Fruit fly (Drosophila melanogaster): Measurements from ENCODE around the gene B-H1.

Gene B-H1

DNA sequence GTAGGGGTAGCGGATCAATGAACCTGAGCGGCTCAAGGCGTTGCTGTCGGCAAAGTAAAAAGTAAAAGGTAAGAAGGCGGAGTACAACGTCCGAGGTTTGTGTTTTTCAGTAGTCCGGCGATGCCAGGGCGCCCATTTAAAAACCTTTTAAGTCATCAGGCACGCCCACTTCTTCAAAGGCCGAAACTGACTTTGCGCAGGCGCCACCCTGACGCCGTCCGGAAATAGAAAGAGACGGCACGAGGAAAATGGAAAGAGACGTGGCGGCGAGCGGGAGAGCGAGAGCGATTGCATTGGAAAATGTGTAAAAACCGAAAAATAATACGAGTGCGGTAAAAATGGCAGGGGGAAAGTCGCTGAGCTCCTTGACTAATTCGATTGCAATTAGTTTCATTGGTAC is 28.7 kb upstream of the B-H1 start:
- TF ChIP-seq CG10348 (GFP tag; IDR thresholded peaks at IDR 0.05) (no peak), CG13204 (GFP tag; optimal IDR thresholded peaks at IDR 0.05) (no peak), CG32121 (GFP tag; IDR thresholded peaks at IDR 0.05) (no peak), CG34367 (tag; optimal IDR thresholded peaks at IDR 0.05) (no peak), fd96Ca (GFP tag; IDR thresholded peaks at IDR 0.05) (no peak), CG8159 (tag; optimal IDR thresholded peaks at IDR 0.05) (no peak), Ets98B (GFP tag; IDR thresholded peaks at IDR 0.05) (no peak), CG4496 (GFP tag; IDR thresholded peaks at IDR 0.05) (no peak), gl (tag; optimal IDR thresholded peaks at IDR 0.05) (no peak), CG14655 (GFP tag; optimal IDR thresholded peaks at IDR 0.05) (no peak), CG12605 (GFP tag; IDR thresholded peaks at IDR 0.05) (no peak), CG9948 (tag; optimal IDR thresholded peaks at IDR 0.05) (no peak), CG8301 (tag; optimal IDR thresholded peaks at IDR 0.05) (no peak), Pif1A (GFP tag; optimal IDR thresholded peaks at IDR 0.05) (no peak), CG17806 (tag; optimal IDR thresholded peaks at IDR 0.05) (no peak), CG15710 (tag; optimal IDR thresholded peaks at IDR 0.05) (no peak), Snoo (tag; optimal IDR thresholded peaks at IDR 0.05) (no peak), EcR (GFP tag; optimal IDR thresholded peaks at IDR 0.05) (no peak), D1 (tag; optimal IDR thresholded peaks at IDR 0.05) (no peak), Pif1B (GFP tag; optimal IDR thresholded peaks at IDR 0.05) (no peak)

dm6 chrX:17379430-17379829 is 17.8 kb upstream of the B-H1 start:
- TF ChIP-seq CG12605 (GFP tag; IDR thresholded peaks at IDR 0.05) (no peak), CG8301 (tag; optimal IDR thresholded peaks at IDR 0.05) (no peak), Ets98B (GFP tag; IDR thresholded peaks at IDR 0.05) (no peak), CG32121 (GFP tag; IDR thresholded peaks at IDR 0.05) (no peak), gl (tag; optimal IDR thresholded peaks at IDR 0.05) (no peak), Pif1A (GFP tag; optimal IDR thresholded peaks at IDR 0.05) (no peak)

DNA sequence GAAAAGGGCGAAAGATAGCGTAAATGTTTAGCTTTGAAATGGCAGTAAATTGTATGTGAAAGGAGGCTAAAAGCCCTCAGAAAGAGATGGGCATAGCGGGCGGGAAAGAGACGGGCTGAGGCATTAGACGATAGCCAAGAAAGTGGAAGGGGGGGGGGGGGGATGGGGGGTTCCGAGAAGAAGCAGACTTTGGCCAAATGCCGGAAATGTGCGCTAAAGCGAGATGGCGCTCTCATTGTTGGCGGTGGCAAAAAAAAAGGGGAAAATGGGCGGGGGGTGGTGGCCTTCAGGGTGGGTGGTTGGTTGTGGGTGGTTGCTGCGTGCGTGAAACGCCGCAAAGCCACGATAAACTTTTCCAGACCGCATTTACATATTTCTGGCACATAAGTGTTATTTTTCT is 14.3 kb upstream of the B-H1 start:
- TF ChIP-seq Pif1A (GFP tag; optimal IDR thresholded peaks at IDR 0.05), result no peak
- TF ChIP-seq Snoo (tag; optimal IDR thresholded peaks at IDR 0.05), result no peak
- TF ChIP-seq D1 (tag; optimal IDR thresholded peaks at IDR 0.05), result no peak
- no peak for TF ChIP-seq fd96Ca (GFP tag; IDR thresholded peaks at IDR 0.05)
- TF ChIP-seq CG13204 (GFP tag; optimal IDR thresholded peaks at IDR 0.05), result no peak
- no peak for TF ChIP-seq CG8159 (tag; optimal IDR thresholded peaks at IDR 0.05)
- no peak for TF ChIP-seq CG9948 (tag; optimal IDR thresholded peaks at IDR 0.05)
- no peak for TF ChIP-seq CG32121 (GFP tag; IDR thresholded peaks at IDR 0.05)
- TF ChIP-seq CG12605 (GFP tag; IDR thresholded peaks at IDR 0.05), result no peak
- TF ChIP-seq gl (tag; optimal IDR thresholded peaks at IDR 0.05), result no peak
- TF ChIP-seq CG17806 (tag; optimal IDR thresholded peaks at IDR 0.05), result no peak
- TF ChIP-seq CG14655 (GFP tag; optimal IDR thresholded peaks at IDR 0.05), result no peak
- TF ChIP-seq rn (GFP tag; IDR thresholded peaks at IDR 0.05), result no peak
- TF ChIP-seq CG8301 (tag; optimal IDR thresholded peaks at IDR 0.05), result no peak
- no peak for TF ChIP-seq CG34367 (tag; optimal IDR thresholded peaks at IDR 0.05)
- no peak for TF ChIP-seq CG10348 (GFP tag; IDR thresholded peaks at IDR 0.05)
- TF ChIP-seq CG15710 (tag; optimal IDR thresholded peaks at IDR 0.05), result no peak
- TF ChIP-seq Ets98B (GFP tag; IDR thresholded peaks at IDR 0.05), result no peak
- TF ChIP-seq CG4496 (GFP tag; IDR thresholded peaks at IDR 0.05), result no peak

- TF ChIP-seq CG32121 (GFP tag; IDR thresholded peaks at IDR 0.05), result no peak
- TF ChIP-seq EcR (GFP tag; optimal IDR thresholded peaks at IDR 0.05), result no peak
- TF ChIP-seq CG34367 (tag; optimal IDR thresholded peaks at IDR 0.05), result no peak
- no peak for TF ChIP-seq Pif1A (GFP tag; optimal IDR thresholded peaks at IDR 0.05)
- no peak for TF ChIP-seq Pif1B (GFP tag; optimal IDR thresholded peaks at IDR 0.05)
- TF ChIP-seq CG8159 (tag; optimal IDR thresholded peaks at IDR 0.05), result no peak
- no peak for TF ChIP-seq rn (GFP tag; IDR thresholded peaks at IDR 0.05)
- no peak for TF ChIP-seq CG9948 (tag; optimal IDR thresholded peaks at IDR 0.05)
- no peak for TF ChIP-seq CG14655 (GFP tag; optimal IDR thresholded peaks at IDR 0.05)
- TF ChIP-seq D1 (tag; optimal IDR thresholded peaks at IDR 0.05), result no peak
- no peak for TF ChIP-seq CG4496 (GFP tag; IDR thresholded peaks at IDR 0.05)
- no peak for TF ChIP-seq CG17806 (tag; optimal IDR thresholded peaks at IDR 0.05)
- no peak for TF ChIP-seq Snoo (tag; optimal IDR thresholded peaks at IDR 0.05)
- no peak for TF ChIP-seq gl (tag; optimal IDR thresholded peaks at IDR 0.05)
- no peak for TF ChIP-seq CG13204 (GFP tag; optimal IDR thresholded peaks at IDR 0.05)
- TF ChIP-seq CG8301 (tag; optimal IDR thresholded peaks at IDR 0.05), result no peak
These were observed 937 bp downstream of the B-H1 start for dm6 chrX:17398215-17398614.

dm6 chrX:17404883-17405282 is 7.6 kb downstream of the B-H1 start:
- no peak for TF ChIP-seq CG4496 (GFP tag; IDR thresholded peaks at IDR 0.05)

DNA sequence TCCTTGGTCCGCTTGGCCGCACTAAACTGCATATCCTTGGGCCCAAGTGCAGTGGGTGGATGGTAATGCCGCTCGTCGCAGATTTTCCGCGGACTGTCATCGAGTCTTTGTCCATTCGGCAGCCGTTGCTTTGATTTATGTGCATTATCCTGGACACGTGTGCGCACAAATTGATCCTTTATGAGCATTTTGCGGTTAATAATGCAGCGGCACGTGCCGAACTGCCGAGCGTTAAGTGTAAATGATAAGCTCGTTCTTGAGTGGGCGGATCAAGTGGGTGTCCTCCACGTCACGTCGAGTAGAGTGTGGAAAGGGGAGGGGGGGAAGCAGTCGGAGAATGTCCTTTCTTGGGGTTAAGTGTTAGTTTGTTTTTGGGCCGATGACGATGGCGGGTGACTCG is 10.5 kb downstream of the B-H1 start:
- no peak for TF ChIP-seq rn (GFP tag; IDR thresholded peaks at IDR 0.05)
- no peak for TF ChIP-seq D1 (tag; optimal IDR thresholded peaks at IDR 0.05)
- no peak for TF ChIP-seq Ets98B (GFP tag; IDR thresholded peaks at IDR 0.05)
- no peak for TF ChIP-seq CG8159 (tag; optimal IDR thresholded peaks at IDR 0.05)
- TF ChIP-seq CG10348 (GFP tag; IDR thresholded peaks at IDR 0.05), result no peak
- TF ChIP-seq Pif1A (GFP tag; optimal IDR thresholded peaks at IDR 0.05), result no peak
- TF ChIP-seq CG32121 (GFP tag; IDR thresholded peaks at IDR 0.05), result no peak
- no peak for TF ChIP-seq CG9948 (tag; optimal IDR thresholded peaks at IDR 0.05)
- no peak for TF ChIP-seq CG13204 (GFP tag; optimal IDR thresholded peaks at IDR 0.05)
- no peak for TF ChIP-seq CG12605 (GFP tag; IDR thresholded peaks at IDR 0.05)
- TF ChIP-seq CG34367 (tag; optimal IDR thresholded peaks at IDR 0.05), result no peak
- TF ChIP-seq Pif1B (GFP tag; optimal IDR thresholded peaks at IDR 0.05), result no peak
- no peak for TF ChIP-seq CG14655 (GFP tag; optimal IDR thresholded peaks at IDR 0.05)
- TF ChIP-seq EcR (GFP tag; optimal IDR thresholded peaks at IDR 0.05), result no peak
- no peak for TF ChIP-seq gl (tag; optimal IDR thresholded peaks at IDR 0.05)
- TF ChIP-seq fd96Ca (GFP tag; IDR thresholded peaks at IDR 0.05), result no peak
- no peak for TF ChIP-seq CG4496 (GFP tag; IDR thresholded peaks at IDR 0.05)
- TF ChIP-seq Snoo (tag; optimal IDR thresholded peaks at IDR 0.05), result no peak
- TF ChIP-seq CG8301 (tag; optimal IDR thresholded peaks at IDR 0.05), result no peak
- TF ChIP-seq CG17806 (tag; optimal IDR thresholded peaks at IDR 0.05), result no peak
